Worm (Caenorhabditis elegans): Measurements from ENCODE around the gene C39D10.7.

C39D10.7 gene

ce11 chrX:7961623-7962022, 47.9 kb upstream of the C39D10.7 start, which contains the start of gene sem-5 (continued):
- TF ChIP-seq pha-4 (tag; optimal IDR thresholded peaks at IDR 0.05): no peak

DNA sequence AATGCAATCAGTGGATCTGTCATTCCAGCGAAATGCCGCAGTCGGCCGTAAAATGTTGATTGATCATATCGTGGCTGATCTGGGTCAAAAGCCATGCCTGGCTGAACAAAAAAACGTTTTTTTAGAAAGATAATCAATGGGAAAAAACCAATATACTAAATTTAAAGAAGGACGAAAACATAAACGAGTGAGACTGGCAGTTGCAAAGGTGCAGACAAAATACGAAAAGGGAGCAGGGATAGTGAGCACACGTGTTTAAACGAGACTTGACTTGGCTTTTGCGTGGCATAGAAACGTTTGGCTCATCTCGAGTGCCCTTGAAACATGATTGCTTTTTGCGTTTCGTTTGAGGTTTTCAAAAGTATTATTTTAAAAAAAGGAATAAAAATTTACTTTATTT, 44.5 kb upstream of the C39D10.7 start, which contains the start of gene sfxn-2:
sfxn-2 (minus strand) TSS at position 101 of the 400 bp plus-strand sequence.
- TF ChIP-seq fkh-3 (tag; optimal IDR thresholded peaks at IDR 0.05) (no peak), lag-1 (GFP tag; IDR thresholded peaks at IDR 0.05) (no peak), ztf-6 (GFP tag; IDR thresholded peaks at IDR 0.05) (no peak), let-607 (tag; optimal IDR thresholded peaks at IDR 0.05) (no peak)

ce11 chrX:7956449-7956848, 42.7 kb upstream of the C39D10.7 start:
- TF ChIP-seq atf-7 (tag; optimal IDR thresholded peaks at IDR 0.05) (no peak), madf-8 (GFP tag; conservative IDR thresholded peaks at IDR 0.05) (no peak), ceh-91 (GFP tag; IDR thresholded peaks at IDR 0.05) (no peak), C06A6.2 (GFP tag; conservative IDR thresholded peaks at IDR 0.05) (0 out of 2 replicates have a peak, but pooled peaks have one; percentile 8), ekl-4 (GFP tag; IDR thresholded peaks at IDR 0.05) (peak; percentile 22; the same call in 1 of the 2 replicates), repo-1 (tag; optimal IDR thresholded peaks at IDR 0.05) (peak; percentile 10), ceh-58 (GFP tag; IDR thresholded peaks at IDR 0.05) (no peak), D2030.7 (GFP tag; IDR thresholded peaks at IDR 0.05) (no peak), dox-1 (GFP tag; IDR thresholded peaks at IDR 0.05) (0 out of 2 replicates have a peak, but pooled peaks have one; percentile 20), F37B4.10 (GFP tag; IDR thresholded peaks at IDR 0.05) (no peak), nhr-90 (tag; optimal IDR thresholded peaks at IDR 0.05) (no peak), snpc-1.3 (tag; optimal IDR thresholded peaks at IDR 0.05; ENCODE audit: insufficient read depth) (no peak), ztf-22 (GFP tag; optimal IDR thresholded peaks at IDR 0.05) (no peak), madf-10 (tag; optimal IDR thresholded peaks at IDR 0.05) (no peak), snpc-3.4 (tag; optimal IDR thresholded peaks at IDR 0.05) (no peak), pbrm-1 (GFP tag; IDR thresholded peaks at IDR 0.05) (no peak), ztf-25 (GFP tag; IDR thresholded peaks at IDR 0.05) (no peak), attf-6 (GFP tag; IDR thresholded peaks at IDR 0.05) (no peak), egl-44 (GFP tag; IDR thresholded peaks at IDR 0.05) (no peak), tbp1 (GFP tag; optimal IDR thresholded peaks at IDR 0.05) (no peak), attf-3 (GFP tag; conservative IDR thresholded peaks at IDR 0.05) (no peak), F10E7.11 (tag; optimal IDR thresholded peaks at IDR 0.05) (peak; percentile 41), dpff-1 (tag; optimal IDR thresholded peaks at IDR 0.05) (no peak), K12H6.12 (tag; optimal IDR thresholded peaks at IDR 0.05) (peak; percentile 19), ceh-100 (GFP tag; IDR thresholded peaks at IDR 0.05) (no peak), cebp-1 (GFP tag; IDR thresholded peaks at IDR 0.05) (0 out of 2 replicates have a peak, but pooled peaks have one; percentile 27), cebp-1 (tag; optimal IDR thresholded peaks at IDR 0.05) (peak; percentile 49), nhr-27 (tag; optimal IDR thresholded peaks at IDR 0.05) (no peak), egrh-3 (GFP tag; IDR thresholded peaks at IDR 0.05) (no peak), die-1 (tag; optimal IDR thresholded peaks at IDR 0.05) (no peak), zim-3 (tag; optimal IDR thresholded peaks at IDR 0.05) (peak; percentile 32), efl-1 (GFP tag; optimal IDR thresholded peaks at IDR 0.05) (no peak), Y53F4B.3 (GFP tag; IDR thresholded peaks at IDR 0.05) (no peak), ceh-79 (tag; optimal IDR thresholded peaks at IDR 0.05) (no peak), lin-26 (GFP tag; IDR thresholded peaks at IDR 0.05) (no peak), somi-1 (GFP tag; optimal IDR thresholded peaks at IDR 0.05) (peak; percentile 5), madf-3 (GFP tag; IDR thresholded peaks at IDR 0.05) (no peak), ztf-26 (tag; optimal IDR thresholded peaks at IDR 0.05) (peak; percentile 11), mel-28 (tag; optimal IDR thresholded peaks at IDR 0.05; ENCODE audit: borderline replicate concordance) (no peak), let-526 (GFP tag; IDR thresholded peaks at IDR 0.05) (no peak), ets-4 (GFP tag; optimal IDR thresholded peaks at IDR 0.05) (no peak)
